Fruit fly (Drosophila melanogaster) whole organism, prepupa: ENCODE data around the gene CG10646.

Experiments used
- CG10669 ChIP-seq: fragments of 200-800 bp; sonication (Bioruptor generic); optimal IDR thresholded peaks from 3 replicates; lab custom pipeline; 2018; ENCODE audit warnings: missing biosample characterization, mild to moderate bottlenecking, missing genetic modification characterization, moderate library complexity
- CG15336 ChIP-seq: fragments of 200-800 bp; sonication (Bioruptor generic); IDR thresholded peaks from 2 replicates; pipeline ENCODE4 v1.3.6; 2022; ENCODE audit warnings: missing biosample characterization, missing genetic modification characterization
- CG16779 ChIP-seq: fragments of 200-800 bp; sonication (Bioruptor generic); optimal IDR thresholded peaks from 3 replicates; lab custom pipeline; 2017; ENCODE audit warnings: missing biosample characterization, mild to moderate bottlenecking, missing genetic modification characterization
- CG3919 ChIP-seq: fragments of 200-800 bp; sonication (Bioruptor generic); optimal IDR thresholded peaks from 3 replicates; lab custom pipeline; 2016; ENCODE audit warnings: missing biosample characterization, missing genetic modification characterization
- CG8632 ChIP-seq: fragments of 200-800 bp; sonication (Bioruptor generic); optimal IDR thresholded peaks from 3 replicates; lab custom pipeline; 2016; ENCODE audit warnings: missing biosample characterization, missing genetic modification characterization
- Ets21C ChIP-seq: fragments of 200-800 bp; sonication (Bioruptor generic); optimal IDR thresholded peaks from 3 replicates; lab custom pipeline; 2016; ENCODE audit warnings: missing biosample characterization, missing genetic modification characterization
- Ets96B ChIP-seq: fragments of 200-800 bp; optimal IDR thresholded peaks from 2 replicates; lab custom pipeline; 2019; ENCODE audit warnings: missing biosample characterization, mild to moderate bottlenecking, missing genetic modification characterization, moderate library complexity
- Gug ChIP-seq: fragments of 200-800 bp; sonication (Bioruptor generic); IDR thresholded peaks from 2 replicates; pipeline ENCODE4 v1.3.6; 2022; ENCODE audit warnings: missing biosample characterization, missing genetic modification characterization
- Lpt ChIP-seq: fragments of 200-800 bp; sonication (Bioruptor generic); optimal IDR thresholded peaks from 3 replicates; lab custom pipeline; 2016; ENCODE audit warnings: missing biosample characterization, missing genetic modification characterization
- OdsH ChIP-seq: fragments of 200-800 bp; sonication (Bioruptor generic); optimal IDR thresholded peaks from 3 replicates; lab custom pipeline; 2016; ENCODE audit warnings: missing biosample characterization, missing genetic modification characterization
- Sox15 ChIP-seq: fragments of 200-800 bp; sonication (Bioruptor generic); optimal IDR thresholded peaks from 3 replicates; lab custom pipeline; 2016; ENCODE audit warnings: missing biosample characterization, missing genetic modification characterization
- achi ChIP-seq: fragments of 200-800 bp; sonication (Bioruptor generic); optimal IDR thresholded peaks from 3 replicates; lab custom pipeline; 2016; ENCODE audit warnings: missing biosample characterization, missing genetic modification characterization
- pdm3 ChIP-seq: fragments of 200-800 bp; sonication (Bioruptor generic); optimal IDR thresholded peaks from 3 replicates; lab custom pipeline; 2016; ENCODE audit warnings: missing biosample characterization, missing genetic modification characterization

dm6 chr3L:12478229-12478628, 25.5 kb downstream of the CG10646 start:
- no peak for TF ChIP-seq CG8632 (GFP tag; lab: Kevin White, UChicago)
- TF ChIP-seq CG15336 (GFP tag; lab: Robert Waterston, UW), result no peak
- no peak for TF ChIP-seq CG16779
- no peak for TF ChIP-seq Gug
- no peak for TF ChIP-seq pdm3 (GFP tag; lab: Kevin White, UChicago)
- TF ChIP-seq CG10669 (GFP tag; lab: Kevin White, UChicago), result no peak
- TF ChIP-seq Ets21C (GFP tag; lab: Kevin White, UChicago), result no peak
- no peak for TF ChIP-seq achi (GFP tag; lab: Kevin White, UChicago)
- no peak for TF ChIP-seq CG3919 (GFP tag; lab: Kevin White, UChicago)
- TF ChIP-seq Lpt (GFP tag; lab: Kevin White, UChicago), result no peak
- no peak for TF ChIP-seq Ets96B
- TF ChIP-seq Sox15 (GFP tag; lab: Kevin White, UChicago), result no peak
- no peak for TF ChIP-seq OdsH (GFP tag; lab: Kevin White, UChicago)
